Fruit fly (Drosophila melanogaster) whole organism, embryonic: ENCODE results near the gene apolpp.

Experiments used
- B-H1 ChIP-seq: fragments of 200-800 bp; sonication (Bioruptor generic); IDR thresholded peaks from 3 replicates; pipeline ENCODE4 v1.3.6; 2022; ENCODE audit warnings: missing biosample characterization, missing genetic modification characterization
- CG10209 ChIP-seq: fragments of 200-800 bp; sonication (Bioruptor generic); optimal IDR thresholded peaks from 3 replicates; lab custom pipeline; 2017; ENCODE audit warnings: missing biosample characterization, mild to moderate bottlenecking, missing genetic modification characterization, missing genetic modification reagents
- CG4820 ChIP-seq: fragments of 200-800 bp; sonication (Bioruptor generic); optimal IDR thresholded peaks from 3 replicates; lab custom pipeline; 2016; ENCODE audit warnings: missing biosample characterization, missing genetic modification characterization
- Fer1 ChIP-seq: fragments of 200-800 bp; sonication (Bioruptor generic); optimal IDR thresholded peaks from 2 replicates; lab custom pipeline; 2017; ENCODE audit warnings: missing biosample characterization, mild to moderate bottlenecking, missing genetic modification characterization
- Hand ChIP-seq: fragments of 200-800 bp; sonication (Bioruptor generic); optimal IDR thresholded peaks from 2 replicates; lab custom pipeline; 2017; ENCODE audit warnings: mild to moderate bottlenecking, missing biosample characterization, missing genetic modification reagents, missing genetic modification characterization
- Neu2 ChIP-seq: fragments of 200-800 bp; sonication (Bioruptor generic); optimal IDR thresholded peaks from 3 replicates; lab custom pipeline; 2016; ENCODE audit warnings: missing biosample characterization, missing genetic modification characterization, borderline replicate concordance
- Sry-β ChIP-seq: fragments of 200-800 bp; sonication (Bioruptor generic); optimal IDR thresholded peaks from 2 replicates; lab custom pipeline; 2018; ENCODE audit warnings: missing biosample characterization, mild to moderate bottlenecking, missing genetic modification characterization, moderate library complexity
- kni ChIP-seq: fragments of 200-800 bp; sonication (Bioruptor generic); optimal IDR thresholded peaks from 3 replicates; lab custom pipeline; 2017; ENCODE audit warnings: mild to moderate bottlenecking, missing biosample characterization, missing genetic modification reagents, missing genetic modification characterization
- rib ChIP-seq: fragments of 200-800 bp; sonication (Bioruptor generic); IDR thresholded peaks from 2 replicates; pipeline ENCODE4 v1.3.6; 2022; ENCODE audit warnings: missing biosample characterization, missing genetic modification characterization

DNA sequence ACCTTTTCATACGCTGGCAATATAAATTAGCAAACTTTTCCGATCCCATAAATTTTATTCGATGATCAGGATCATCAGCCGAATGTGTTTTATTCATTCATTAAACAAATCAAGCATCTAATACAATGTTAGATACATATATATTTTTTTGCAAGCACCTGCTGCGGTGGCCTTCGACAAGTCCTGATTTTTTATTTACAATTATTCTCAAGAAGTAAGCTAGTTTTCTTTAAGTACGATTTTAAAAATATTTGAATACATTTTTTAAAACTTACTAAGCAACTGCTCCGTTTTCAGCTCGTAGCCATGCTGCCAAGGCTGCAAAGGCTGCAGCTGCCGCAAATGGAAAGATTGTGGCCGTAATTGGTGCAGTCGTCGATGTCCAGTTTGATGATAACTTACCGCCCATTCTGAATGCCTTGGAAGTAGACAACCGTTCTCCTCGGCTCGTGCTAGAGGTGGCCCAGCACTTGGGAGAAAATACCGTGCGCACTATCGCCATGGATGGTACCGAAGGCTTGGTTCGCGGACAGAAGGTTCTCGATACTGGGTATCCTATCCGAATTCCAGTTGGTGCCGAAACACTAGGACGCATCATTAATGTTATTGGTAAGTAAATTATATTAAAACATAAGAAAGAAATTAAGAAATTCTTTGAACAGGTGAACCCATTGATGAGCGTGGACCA, 28.0 kb upstream of the apolpp start:
- no peak for TF ChIP-seq CG4820 (GFP tag; lab: Kevin White, UChicago)
- no peak for TF ChIP-seq B-H1 (GFP tag; lab: Robert Waterston, UW)
- TF ChIP-seq rib, result no peak
- TF ChIP-seq Fer1 (GFP tag; lab: Kevin White, UChicago), result no peak
- TF ChIP-seq kni (GFP tag; lab: Kevin White, UChicago), result no peak
- no peak for TF ChIP-seq Hand (GFP tag; lab: Kevin White, UChicago)
- no peak for TF ChIP-seq CG10209 (GFP tag; lab: Kevin White, UChicago)
- TF ChIP-seq Neu2, result no peak
- TF ChIP-seq Sry-β (GFP tag; lab: Kevin White, UChicago), result no peak
